Worm (Caenorhabditis elegans): ENCODE results near the gene ced-10.
A peak's percentile ranks its signal among the peaks of the same experiment; 100 is the strongest.

The ced-10 gene

DNA sequence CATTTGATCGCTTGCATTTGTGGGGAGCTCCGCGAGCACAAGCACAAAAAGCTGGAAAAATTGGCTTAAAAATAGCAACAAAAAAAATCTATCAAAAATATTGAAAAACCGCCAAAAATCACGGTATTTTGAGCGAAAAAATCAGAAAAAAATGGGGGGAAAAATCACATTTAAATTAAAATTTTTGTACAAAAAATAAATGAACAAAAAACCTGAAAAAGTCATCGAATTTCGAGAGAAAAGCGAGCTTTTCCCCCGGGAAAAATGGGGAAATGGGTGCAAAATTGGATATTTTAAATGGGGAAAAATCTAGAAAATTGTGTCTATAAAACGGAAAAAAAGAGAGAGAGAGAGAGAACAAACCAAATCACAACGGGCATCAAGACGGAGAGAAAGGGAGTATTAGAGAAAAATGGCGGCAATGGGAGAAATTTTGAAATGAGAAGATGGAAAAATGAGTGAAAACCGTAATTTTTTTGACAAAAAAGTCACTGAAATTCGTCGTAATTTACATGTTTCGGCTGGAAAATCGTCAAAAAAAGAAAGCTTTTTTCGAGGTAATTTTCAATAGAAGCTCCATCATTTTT is at the start of gene ced-10:
ced-10 (minus strand) TSS at position 51 of the 587 bp plus-strand sequence.
- TF ChIP-seq lim-7 (GFP tag; IDR thresholded peaks at IDR 0.05): no peak
- TF ChIP-seq nhr-102 (tag; optimal IDR thresholded peaks at IDR 0.05): no peak
- TF ChIP-seq nhr-28 (tag; optimal IDR thresholded peaks at IDR 0.05): no peak

DNA sequence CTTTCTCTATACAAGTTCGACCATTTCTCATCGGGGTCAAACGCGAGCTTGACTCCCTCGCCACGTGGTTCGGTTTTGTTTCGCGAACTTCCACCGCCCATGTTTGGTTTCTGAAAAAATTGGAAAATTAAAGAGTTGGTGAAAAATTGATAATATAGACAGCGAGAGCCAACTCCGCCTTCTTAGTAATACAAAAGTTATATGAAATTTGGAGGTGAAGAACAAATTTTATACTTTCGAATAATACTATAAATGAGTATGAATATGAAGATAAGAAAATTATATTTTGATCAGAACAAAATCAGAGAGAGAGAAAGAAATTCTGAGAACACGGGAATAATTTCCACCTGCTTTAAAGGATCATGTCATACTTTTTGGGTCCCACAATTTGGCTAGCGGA is 48.0 kb upstream of the ced-10 start, which contains the start of gene osm-9:
osm-9 (minus strand) TSS at position 101 of the 400 bp plus-strand sequence.
- TF ChIP-seq zag-1 (tag; optimal IDR thresholded peaks at IDR 0.05): no peak
- TF ChIP-seq snpc-4 (tag; optimal IDR thresholded peaks at IDR 0.05): no peak
- TF ChIP-seq D1046.2 (GFP tag; IDR thresholded peaks at IDR 0.05): no peak
- no peak for TF ChIP-seq egl-43 (GFP tag; IDR thresholded peaks at IDR 0.05)
- TF ChIP-seq nhr-28 (tag; optimal IDR thresholded peaks at IDR 0.05): no peak
- no peak for TF ChIP-seq fos-1 (tag; optimal IDR thresholded peaks at IDR 0.05)
- no peak for TF ChIP-seq Y105C5A.15 (GFP tag; IDR thresholded peaks at IDR 0.05)
- no peak for TF ChIP-seq fkh-10 (GFP tag; optimal IDR thresholded peaks at IDR 0.05)
- no peak for TF ChIP-seq zfp-3 (GFP tag; conservative IDR thresholded peaks at IDR 0.05)
- no peak for TF ChIP-seq hlh-11 (tag; optimal IDR thresholded peaks at IDR 0.05)
- TF ChIP-seq saeg-2 (GFP tag; IDR thresholded peaks at IDR 0.05): no peak
- no peak for TF ChIP-seq lin-39 (tag; optimal IDR thresholded peaks at IDR 0.05)
- no peak for TF ChIP-seq zip-11 (GFP tag; IDR thresholded peaks at IDR 0.05)
- TF ChIP-seq dmd-8 (GFP tag; IDR thresholded peaks at IDR 0.05): no peak

DNA sequence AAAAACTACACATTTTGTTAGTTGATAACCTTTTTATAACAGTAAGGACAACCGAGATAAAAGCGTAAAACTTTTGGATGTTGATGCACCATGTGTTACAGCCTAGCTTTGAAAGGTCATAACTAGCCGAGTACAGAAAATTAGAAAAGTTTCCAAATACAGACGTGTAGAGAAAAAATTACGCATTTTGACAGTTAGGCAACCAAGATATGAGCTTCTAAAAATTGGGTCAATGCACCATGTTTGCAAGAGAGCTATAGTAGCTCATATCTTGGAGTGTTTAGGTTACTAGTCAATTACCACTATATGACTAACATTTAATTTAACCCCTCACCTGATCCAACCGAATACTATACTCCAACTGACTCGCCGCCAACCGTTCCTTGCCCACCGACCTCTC is 43.6 kb upstream of the ced-10 start:
- no peak for TF ChIP-seq nhr-28 (tag; optimal IDR thresholded peaks at IDR 0.05)
- TF ChIP-seq F44E2.7 (GFP tag; IDR thresholded peaks at IDR 0.05): no peak
- TF ChIP-seq madf-5 (GFP tag; IDR thresholded peaks at IDR 0.05): no peak
- TF ChIP-seq unc-62 (GFP tag; optimal IDR thresholded peaks at IDR 0.05 in 1 of 2): peak in 1 of 2 experiments; percentile 90
- no peak for TF ChIP-seq unc-62 (tag; optimal IDR thresholded peaks at IDR 0.05)
- no peak for TF ChIP-seq D1046.2 (GFP tag; IDR thresholded peaks at IDR 0.05)
- no peak for TF ChIP-seq egl-43 (GFP tag; IDR thresholded peaks at IDR 0.05)
- TF ChIP-seq ZK337.2 (GFP tag; IDR thresholded peaks at IDR 0.05): no peak
- TF ChIP-seq mes-2 (tag; optimal IDR thresholded peaks at IDR 0.05; ENCODE audit: poor library complexity, severe bottlenecking): no peak

DNA sequence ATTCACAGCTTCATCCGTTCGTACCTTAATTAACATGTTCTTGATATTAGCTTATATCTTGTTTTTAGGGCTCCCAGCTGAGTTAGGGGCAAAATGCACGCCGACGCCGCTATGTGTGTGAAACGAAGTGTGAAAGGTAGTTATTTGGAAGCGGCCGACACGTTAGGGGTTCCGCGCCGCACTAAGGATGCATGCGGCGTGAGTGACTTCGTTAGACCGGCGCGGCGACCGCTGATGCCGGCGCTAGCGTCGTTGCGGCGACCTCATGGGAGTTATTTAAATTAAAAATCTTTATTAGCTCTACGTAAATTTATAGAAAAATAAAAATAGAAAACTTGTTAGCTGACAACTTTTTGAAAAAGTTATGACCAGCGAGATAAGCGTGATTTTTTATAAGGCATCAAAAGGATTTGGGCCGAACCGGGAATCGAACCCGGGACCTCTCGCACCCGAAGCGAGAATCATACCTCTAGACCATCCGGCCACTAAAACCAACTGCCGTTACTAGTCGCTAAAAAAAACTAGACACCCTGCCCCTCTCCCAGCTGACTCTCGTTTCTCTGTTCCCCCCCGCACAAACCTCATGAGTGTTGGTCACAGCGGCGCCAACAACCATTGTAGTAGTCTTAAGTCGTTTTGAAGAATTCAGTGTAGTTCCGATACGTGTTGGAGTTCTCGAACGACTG is 42.6 kb upstream of the ced-10 start:
- TF ChIP-seq spr-3 (GFP tag; optimal IDR thresholded peaks at IDR 0.05) (peak; percentile 36), mes-2 (tag; optimal IDR thresholded peaks at IDR 0.05; ENCODE audit: poor library complexity, severe bottlenecking) (peak; percentile 83), ceh-28 (tag; optimal IDR thresholded peaks at IDR 0.05) (no peak), lin-39 (tag; optimal IDR thresholded peaks at IDR 0.05) (no peak), lim-7 (GFP tag; IDR thresholded peaks at IDR 0.05) (peak; percentile 90), ceh-44 (GFP tag; IDR thresholded peaks at IDR 0.05) (peak; percentile 73; the same call in 1 of the 2 replicates), dmd-8 (GFP tag; IDR thresholded peaks at IDR 0.05) (peak; percentile 84), aly-2 (tag; optimal IDR thresholded peaks at IDR 0.05) (no peak), ceh-20 (GFP tag; IDR thresholded peaks at IDR 0.05) (0 out of 2 replicates have a peak, but pooled peaks have one; percentile 41), mxl-3 (GFP tag; optimal IDR thresholded peaks at IDR 0.05) (peak; percentile 13), hlh-30 (tag; optimal IDR thresholded peaks at IDR 0.05; ENCODE audit: insufficient read depth) (peak; percentile 58), T26A8.4 (GFP tag; IDR thresholded peaks at IDR 0.05) (peak; percentile 78), saeg-2 (GFP tag; IDR thresholded peaks at IDR 0.05) (peak; percentile 51; the same call in 1 of the 2 replicates), duxl-1 (tag; optimal IDR thresholded peaks at IDR 0.05; ENCODE audit: poor library complexity) (peak; percentile 63), ama-1 (optimal IDR thresholded peaks at IDR 0.05) (no peak), fkh-10 (GFP tag; optimal IDR thresholded peaks at IDR 0.05) (no peak), F10B5.3 (tag; optimal IDR thresholded peaks at IDR 0.05) (no peak), php-3 (GFP tag; IDR thresholded peaks at IDR 0.05) (no peak), pha-4 (GFP tag; IDR thresholded peaks at IDR 0.05) (peak; percentile 89), pha-4 (tag; optimal IDR thresholded peaks at IDR 0.05) (no peak), madf-9 (GFP tag; conservative IDR thresholded peaks at IDR 0.05) (peak; percentile 78), skn-1 (tag; optimal IDR thresholded peaks at IDR 0.05) (no peak), vab-7 (GFP tag; IDR thresholded peaks at IDR 0.05) (peak; percentile 76), mdl-1 (tag; optimal IDR thresholded peaks at IDR 0.05) (peak in 1 of 2 experiments; percentile 11), Y48G9A.11 (GFP tag; IDR thresholded peaks at IDR 0.05) (peak; percentile 55; the same call in 1 of the 2 replicates), madf-5 (GFP tag; IDR thresholded peaks at IDR 0.05) (peak; percentile 58 to 82; a peak in 2 of 4 replicates), Y75B8A.6 (GFP tag; IDR thresholded peaks at IDR 0.05) (0 out of 2 replicates have a peak, but pooled peaks have one; percentile 23), zfp-2 (tag; optimal IDR thresholded peaks at IDR 0.05) (peak; percentile 8), Y105C5A.15 (GFP tag; IDR thresholded peaks at IDR 0.05) (peak; percentile 59; the same call in 1 of the 2 replicates)
